Worm (Caenorhabditis elegans): ENCODE measurements around the gene T13H5.8.

Gene T13H5.8

DNA sequence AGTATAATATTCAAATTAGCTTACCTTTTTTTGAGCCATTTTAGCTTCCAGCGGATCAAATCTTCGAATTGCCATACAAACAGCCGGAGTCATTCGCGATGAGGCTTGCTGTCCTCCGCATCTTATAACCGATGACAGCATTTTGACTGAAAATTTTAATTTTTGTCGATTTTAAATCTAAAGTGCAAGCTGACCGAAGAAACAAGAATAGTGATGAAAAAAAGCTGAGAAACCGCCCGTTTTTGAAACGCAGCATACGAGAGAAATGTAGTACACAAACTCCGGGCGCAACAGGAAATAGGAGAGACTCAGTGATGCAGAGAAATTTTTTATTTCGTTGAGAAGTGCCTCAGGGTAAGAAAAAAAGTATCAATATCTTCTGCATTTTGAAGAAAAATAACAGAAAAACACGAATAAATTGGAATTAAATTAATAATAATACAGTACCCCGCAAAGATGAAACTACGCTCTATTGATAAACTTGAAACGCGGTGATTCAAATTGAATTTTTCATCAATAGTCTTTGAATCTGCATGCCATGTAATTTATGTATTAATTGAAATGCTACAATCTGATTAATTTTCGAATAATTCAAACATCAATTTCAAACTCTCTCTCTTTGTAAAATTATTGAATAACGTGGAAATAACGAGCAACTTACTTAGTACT, 35.1 kb upstream of the T13H5.8 start:
- TF ChIP-seq pqm-1 (tag; optimal IDR thresholded peaks at IDR 0.05) (peak; percentile 42), dve-1 (tag; optimal IDR thresholded peaks at IDR 0.05; ENCODE audit: insufficient read depth) (peak; percentile 9), nhr-28 (tag; optimal IDR thresholded peaks at IDR 0.05) (peak; percentile 99), dpl-1 (GFP tag; optimal IDR thresholded peaks at IDR 0.05) (peak; percentile 23), aha-1 (tag) (peak; percentile 90), dmd-6 (GFP tag; IDR thresholded peaks at IDR 0.05) (peak; percentile 26; the same call in 1 of the 2 replicates), lin-29 (GFP tag; IDR thresholded peaks at IDR 0.05) (no peak), snpc-1.2 (GFP tag; IDR thresholded peaks at IDR 0.05) (0 out of 2 replicates have a peak, but pooled peaks have one; percentile 34), lim-7 (GFP tag; IDR thresholded peaks at IDR 0.05) (no peak), daf-12 (tag; optimal IDR thresholded peaks at IDR 0.05) (no peak), nhr-25 (tag; optimal IDR thresholded peaks at IDR 0.05; ENCODE audit: borderline replicate concordance, insufficient read depth) (no peak), mxl-3 (GFP tag; optimal IDR thresholded peaks at IDR 0.05) (peak; percentile 14), saeg-2 (GFP tag; IDR thresholded peaks at IDR 0.05) (no peak), nhr-11 (tag; optimal IDR thresholded peaks at IDR 0.05) (peak; percentile 40), T20F7.1 (GFP tag; optimal IDR thresholded peaks at IDR 0.05) (peak; percentile 45), nhr-77 (tag; optimal IDR thresholded peaks at IDR 0.05) (peak; percentile 37), hlh-11 (tag; optimal IDR thresholded peaks at IDR 0.05) (peak; percentile 47), fos-1 (tag; optimal IDR thresholded peaks at IDR 0.05) (no peak), lin-13 (GFP tag; optimal IDR thresholded peaks at IDR 0.05) (no peak), lsy-2 (tag; optimal IDR thresholded peaks at IDR 0.05) (peak in 1 of 2 experiments; percentile 82), mes-2 (tag; optimal IDR thresholded peaks at IDR 0.05; ENCODE audit: poor library complexity, severe bottlenecking) (no peak), ceh-28 (tag; optimal IDR thresholded peaks at IDR 0.05) (no peak), ZK546.5 (tag; optimal IDR thresholded peaks at IDR 0.05) (no peak), daf-16 (GFP tag; optimal IDR thresholded peaks at IDR 0.05) (no peak), daf-16 (tag; optimal IDR thresholded peaks at IDR 0.05) (peak; percentile 22), Y5F2A.4 (GFP tag; optimal IDR thresholded peaks at IDR 0.05) (no peak), arid-1 (GFP tag; conservative IDR thresholded peaks at IDR 0.05) (no peak), ama-1 (optimal IDR thresholded peaks at IDR 0.05) (peak; percentile 26), lin-38 (GFP tag; IDR thresholded peaks at IDR 0.05) (peak; percentile 46)

ce11 chrII:8483793-8484186, 34.5 kb upstream of the T13H5.8 start, which contains the start of gene taap-1:
taap-1 (minus strand) TSS chrII:8483871.
- peak; percentile 80 for TF ChIP-seq dmd-6 (GFP tag; IDR thresholded peaks at IDR 0.05)
- peak; percentile 100 for TF ChIP-seq aha-1 (tag)
- no peak for TF ChIP-seq R02D3.7 (tag; optimal IDR thresholded peaks at IDR 0.05)
- no peak for TF ChIP-seq attf-4 (tag; optimal IDR thresholded peaks at IDR 0.05)
- TF ChIP-seq spr-1 (tag; optimal IDR thresholded peaks at IDR 0.05): no peak
- no peak for TF ChIP-seq snpc-4 (tag; optimal IDR thresholded peaks at IDR 0.05)
- no peak for TF ChIP-seq nhr-25 (tag; optimal IDR thresholded peaks at IDR 0.05; ENCODE audit: borderline replicate concordance, insufficient read depth)
- peak; percentile 4 for TF ChIP-seq nhr-28 (tag; optimal IDR thresholded peaks at IDR 0.05)
- TF ChIP-seq hlh-30 (tag; optimal IDR thresholded peaks at IDR 0.05; ENCODE audit: insufficient read depth): peak; percentile 10
- peak; percentile 15 for TF ChIP-seq mes-2 (tag; optimal IDR thresholded peaks at IDR 0.05; ENCODE audit: poor library complexity, severe bottlenecking)
- peak; percentile 94 to 100 for TF ChIP-seq hif-1 (tag; optimal IDR thresholded peaks at IDR 0.05)
- TF ChIP-seq lin-15B (tag; optimal IDR thresholded peaks at IDR 0.05): no peak
- no peak for TF ChIP-seq ceh-44 (GFP tag; IDR thresholded peaks at IDR 0.05)
- peak in 1 of 2 experiments; percentile 44 for TF ChIP-seq mdl-1 (tag; optimal IDR thresholded peaks at IDR 0.05)
- TF ChIP-seq Y105C5A.15 (GFP tag; IDR thresholded peaks at IDR 0.05): no peak
- no peak for TF ChIP-seq lin-1 (GFP tag; IDR thresholded peaks at IDR 0.05)
- TF ChIP-seq lin-13 (GFP tag; optimal IDR thresholded peaks at IDR 0.05): no peak
- no peak for TF ChIP-seq nhr-41 (GFP tag; IDR thresholded peaks at IDR 0.05)
- TF ChIP-seq fos-1 (tag; optimal IDR thresholded peaks at IDR 0.05): no peak
- no peak for TF ChIP-seq F49E8.2 (tag; optimal IDR thresholded peaks at IDR 0.05; ENCODE audit: borderline replicate concordance)
- no peak for TF ChIP-seq ztf-11 (tag; optimal IDR thresholded peaks at IDR 0.05)
- TF ChIP-seq hlh-11 (tag; optimal IDR thresholded peaks at IDR 0.05): peak; percentile 39
- peak; percentile 51 for TF ChIP-seq nhr-48 (tag; optimal IDR thresholded peaks at IDR 0.05)
- peak; percentile 29 for TF ChIP-seq mep-1 (tag; optimal IDR thresholded peaks at IDR 0.05)
- no peak for TF ChIP-seq daf-8 (GFP tag; IDR thresholded peaks at IDR 0.05)
- TF ChIP-seq nhr-42 (GFP tag; IDR thresholded peaks at IDR 0.05): no peak
- TF ChIP-seq unc-62 (GFP tag; optimal IDR thresholded peaks at IDR 0.05 in 1 of 2): no peak
- no peak for TF ChIP-seq unc-62 (tag; optimal IDR thresholded peaks at IDR 0.05)
